Fruit fly (Drosophila melanogaster): ENCODE measurements around the gene CG15533.

dm6 chr3R:30470690-30471089, 42.1 kb downstream of the CG15533 start:
- no peak for TF ChIP-seq Doc2 (GFP tag; IDR thresholded peaks at IDR 0.05)
- TF ChIP-seq Sry-β (GFP tag; optimal IDR thresholded peaks at IDR 0.05): no peak
- no peak for TF ChIP-seq HLH4C (GFP tag; IDR thresholded peaks at IDR 0.05; ENCODE audit: partially characterized antibody)
- TF ChIP-seq nerfin-2 (GFP tag; IDR thresholded peaks at IDR 0.05; ENCODE audit: partially characterized antibody): no peak
- no peak for TF ChIP-seq CG13123 (GFP tag; optimal IDR thresholded peaks at IDR 0.05)
- TF ChIP-seq E2f1 (GFP tag; IDR thresholded peaks at IDR 0.05): no peak
- no peak for TF ChIP-seq BEAF-32 (GFP tag; optimal IDR thresholded peaks at IDR 0.05)
- TF ChIP-seq Rfx (GFP tag; IDR thresholded peaks at IDR 0.05): no peak
- no peak for TF ChIP-seq grau (tag; optimal IDR thresholded peaks at IDR 0.05)
- TF ChIP-seq Hr3 (GFP tag; optimal IDR thresholded peaks at IDR 0.05): no peak
- no peak for TF ChIP-seq peb (GFP tag; IDR thresholded peaks at IDR 0.05)
- no peak for TF ChIP-seq Lpt (GFP tag; optimal IDR thresholded peaks at IDR 0.05)
- no peak for TF ChIP-seq CG7357 (GFP tag; IDR thresholded peaks at IDR 0.05)
- no peak for TF ChIP-seq NC2α (GFP tag; optimal IDR thresholded peaks at IDR 0.05)

All from whole organism, embryonic.